Fruit fly (Drosophila melanogaster) whole organism, embryonic: ENCODE data around the gene CG13074.

Experiments
- Adf1 ChIP-seq: fragments of 200-800 bp; sonication (Bioruptor generic); IDR thresholded peaks from 2 replicates; pipeline ENCODE4 v1.3.6; 2022; ENCODE audit warnings: missing biosample characterization, missing genetic modification characterization
- BtbVII ChIP-seq: fragments of 200-800 bp; sonication (Bioruptor generic); optimal IDR thresholded peaks from 3 replicates; lab custom pipeline; 2017; ENCODE audit warnings: missing biosample characterization, mild to moderate bottlenecking, missing genetic modification characterization
- CG10274 ChIP-seq: fragments of 200-800 bp; sonication (Bioruptor generic); optimal IDR thresholded peaks from 3 replicates; lab custom pipeline; 2017; ENCODE audit warnings: missing biosample characterization, mild to moderate bottlenecking, missing genetic modification characterization
- CG10654 ChIP-seq: fragments of 200-800 bp; sonication (Bioruptor generic); optimal IDR thresholded peaks from 2 replicates; lab custom pipeline; 2016; ENCODE audit warnings: missing biosample characterization, missing genetic modification characterization
- CG12219 ChIP-seq: fragments of 200-800 bp; sonication (Bioruptor generic); optimal IDR thresholded peaks from 3 replicates; lab custom pipeline; 2018; ENCODE audit warnings: missing biosample characterization, mild to moderate bottlenecking, missing genetic modification characterization
- CG1603 ChIP-seq: fragments of 200-800 bp; sonication (Bioruptor generic); optimal IDR thresholded peaks from 2 replicates; lab custom pipeline; 2019; ENCODE audit warnings: missing biosample characterization, mild to moderate bottlenecking, missing genetic modification characterization, moderate library complexity
- CG16779 ChIP-seq: fragments of 200-800 bp; sonication (Bioruptor generic); IDR thresholded peaks from 2 replicates; pipeline ENCODE4 v1.3.6; 2022; ENCODE audit warnings: missing biosample characterization, missing genetic modification characterization
- CG18262 ChIP-seq: fragments of 200-800 bp; optimal IDR thresholded peaks from 3 replicates; lab custom pipeline; 2019; ENCODE audit warnings: missing biosample characterization, mild to moderate bottlenecking, missing genetic modification characterization, moderate library complexity
- CG2116 ChIP-seq: fragments of 200-800 bp; sonication (Bioruptor generic); optimal IDR thresholded peaks from 3 replicates; lab custom pipeline; 2018; ENCODE audit warnings: missing biosample characterization, mild to moderate bottlenecking, missing genetic modification characterization
- CG2889 ChIP-seq: fragments of 200-800 bp; sonication (Bioruptor generic); IDR thresholded peaks from 3 replicates; pipeline ENCODE4 v1.3.6; 2022; ENCODE audit warnings: missing biosample characterization, missing genetic modification characterization
- CG31441 ChIP-seq: fragments of 200-800 bp; sonication (Bioruptor generic); IDR thresholded peaks from 2 replicates; pipeline ENCODE4 v1.3.6; 2022; ENCODE audit warnings: missing biosample characterization, missing genetic modification characterization
- CG3163 ChIP-seq: fragments of 200-800 bp; sonication (Bioruptor generic); optimal IDR thresholded peaks from 3 replicates; lab custom pipeline; 2016; ENCODE audit warnings: missing biosample characterization, missing genetic modification characterization
- CG7271 ChIP-seq: fragments of 200-800 bp; sonication (Bioruptor generic); optimal IDR thresholded peaks from 2 replicates; lab custom pipeline; 2018; ENCODE audit warnings: missing biosample characterization, mild to moderate bottlenecking, missing genetic modification characterization, moderate library complexity
- CG7372 ChIP-seq: fragments of 200-800 bp; sonication (Bioruptor generic); IDR thresholded peaks from 2 replicates; pipeline ENCODE4 v1.3.6; 2022; ENCODE audit warnings: missing biosample characterization, missing genetic modification characterization
- CG7928 ChIP-seq: fragments of 200-800 bp; sonication (Bioruptor generic); optimal IDR thresholded peaks from 2 replicates; lab custom pipeline; 2017; ENCODE audit warnings: missing biosample characterization, mild to moderate bottlenecking, missing genetic modification characterization
- CG7963 ChIP-seq: fragments of 200-800 bp; sonication (Bioruptor generic); IDR thresholded peaks from 3 replicates; pipeline ENCODE4 v1.3.6; 2022; ENCODE audit warnings: missing biosample characterization, missing genetic modification characterization; ENCODE audit not compliant: partially characterized antibody
- CG8478 ChIP-seq: fragments of >200 bp; optimal IDR thresholded peaks from 2 replicates; lab custom pipeline; 2018
- CG8765 ChIP-seq: fragments of 200-800 bp; sonication (Bioruptor generic); IDR thresholded peaks from 2 replicates; pipeline ENCODE4 v1.3.6; 2022; ENCODE audit warnings: missing biosample characterization, missing genetic modification characterization
- Dad ChIP-seq: fragments of 200-800 bp; sonication (Bioruptor generic); optimal IDR thresholded peaks from 3 replicates; lab custom pipeline; 2016; ENCODE audit warnings: missing biosample characterization, missing genetic modification characterization
- E2f1 ChIP-seq: fragments of 200-800 bp; sonication (Bioruptor generic); IDR thresholded peaks from 2 replicates; pipeline ENCODE4 v1.3.6; 2022; ENCODE audit warnings: missing biosample characterization, missing genetic modification characterization
- E2f2 ChIP-seq: fragments of 200-800 bp; sonication (Bioruptor generic); IDR thresholded peaks from 2 replicates; pipeline ENCODE4 v1.3.6; 2022; ENCODE audit warnings: missing biosample characterization, missing genetic modification characterization
- Fer1 ChIP-seq: fragments of 200-800 bp; sonication (Bioruptor generic); optimal IDR thresholded peaks from 2 replicates; lab custom pipeline; 2017; ENCODE audit warnings: missing biosample characterization, mild to moderate bottlenecking, missing genetic modification characterization
- Hmr ChIP-seq: fragments of 200-800 bp; sonication (Bioruptor generic); optimal IDR thresholded peaks from 3 replicates; lab custom pipeline; 2017; ENCODE audit warnings: mild to moderate bottlenecking, missing biosample characterization, missing genetic modification reagents, missing genetic modification characterization
- Hr78 ChIP-seq, 2 experiments: fragments of 200-800 bp in 1 of 2; fragments of >200 bp in 1 of 2; sonication (Bioruptor generic) in 1 of 2; optimal IDR thresholded peaks; 2 replicates each; lab custom pipeline; 2017 to 2019; ENCODE audit warnings: missing biosample characterization in 2 of 2, missing genetic modification characterization in 2 of 2, mild to moderate bottlenecking in 1 of 2, moderate library complexity in 1 of 2
- Kr ChIP-seq: fragments of 200-800 bp; sonication (Bioruptor generic); optimal IDR thresholded peaks from 2 replicates; lab custom pipeline; 2017; ENCODE audit warnings: missing biosample characterization, mild to moderate bottlenecking, missing genetic modification characterization
- NC2α ChIP-seq: fragments of 200-800 bp; sonication (Bioruptor generic); optimal IDR thresholded peaks from 2 replicates; lab custom pipeline; 2016; ENCODE audit warnings: missing biosample characterization, missing genetic modification characterization
- Nf-YB ChIP-seq: fragments of 200-800 bp; sonication (Bioruptor generic); optimal IDR thresholded peaks from 3 replicates; lab custom pipeline; 2019; ENCODE audit warnings: missing biosample characterization, mild to moderate bottlenecking, missing genetic modification characterization, moderate library complexity
- Nf-YC ChIP-seq: fragments of 200-800 bp; optimal IDR thresholded peaks from 3 replicates; lab custom pipeline; 2019; ENCODE audit warnings: missing biosample characterization, mild to moderate bottlenecking, missing genetic modification characterization, moderate library complexity
- Poxn ChIP-seq: fragments of 200-800 bp; sonication (Bioruptor generic); IDR thresholded peaks from 2 replicates; pipeline ENCODE4 v1.3.6; 2022; ENCODE audit warnings: missing biosample characterization, missing genetic modification characterization
- Rx ChIP-seq: fragments of 200-800 bp; sonication (Bioruptor generic); IDR thresholded peaks from 2 replicates; pipeline ENCODE4 v1.3.6; 2022; ENCODE audit warnings: missing biosample characterization, missing genetic modification characterization
- Vsx1 ChIP-seq: fragments of 200-800 bp; sonication (Bioruptor generic); optimal IDR thresholded peaks from 2 replicates; lab custom pipeline; 2017; ENCODE audit warnings: missing biosample characterization, mild to moderate bottlenecking, missing genetic modification characterization, missing genetic modification reagents
- ac ChIP-seq: fragments of 200-800 bp; sonication (Bioruptor generic); optimal IDR thresholded peaks from 3 replicates; lab custom pipeline; 2017; ENCODE audit warnings: missing biosample characterization, mild to moderate bottlenecking, missing genetic modification characterization
- ash1 ChIP-seq: fragments of 200-800 bp; sonication (Bioruptor generic); optimal IDR thresholded peaks from 2 replicates; lab custom pipeline; 2018; ENCODE audit warnings: missing biosample characterization, mild to moderate bottlenecking, missing genetic modification characterization
- chn ChIP-seq: fragments of 200-800 bp; sonication (Bioruptor generic); optimal IDR thresholded peaks from 2 replicates; lab custom pipeline; 2016; ENCODE audit warnings: missing biosample characterization, missing genetic modification characterization
- dan ChIP-seq: fragments of 200-800 bp; sonication (Bioruptor generic); IDR thresholded peaks from 2 replicates; pipeline ENCODE4 v1.3.6; 2022; ENCODE audit warnings: missing biosample characterization, missing genetic modification characterization
- dimm ChIP-seq: fragments of 200-800 bp; sonication (Bioruptor generic); IDR thresholded peaks from 2 replicates; pipeline ENCODE4 v1.3.6; 2022; ENCODE audit warnings: missing biosample characterization, missing genetic modification characterization
- dm ChIP-seq: fragments of 200-800 bp; sonication (Bioruptor generic); optimal IDR thresholded peaks from 3 replicates; lab custom pipeline; 2016; ENCODE audit warnings: missing biosample characterization, missing genetic modification characterization
- dysf ChIP-seq: fragments of 200-800 bp; sonication (Bioruptor generic); IDR thresholded peaks from 3 replicates; pipeline ENCODE4 v1.3.6; 2022; ENCODE audit warnings: missing biosample characterization, missing genetic modification characterization
- hth ChIP-seq: fragments of >200 bp; optimal IDR thresholded peaks from 2 replicates; lab custom pipeline; 2017; ENCODE audit warnings: inconsistent platforms
- ken ChIP-seq: fragments of 200-800 bp; sonication (Bioruptor generic); IDR thresholded peaks from 3 replicates; pipeline ENCODE4 v1.3.6; 2022; ENCODE audit warnings: missing biosample characterization, missing genetic modification characterization
- lilli ChIP-seq: fragments of 200-800 bp; sonication (Bioruptor generic); optimal IDR thresholded peaks from 3 replicates; lab custom pipeline; 2016; ENCODE audit warnings: missing biosample characterization, missing genetic modification characterization
- onecut ChIP-seq: fragments of 200-800 bp; sonication (Bioruptor generic); IDR thresholded peaks from 2 replicates; pipeline ENCODE4 v1.3.6; 2022; ENCODE audit warnings: missing biosample characterization, missing genetic modification characterization
- otp ChIP-seq: fragments of 200-800 bp; sonication (Bioruptor generic); IDR thresholded peaks from 3 replicates; pipeline ENCODE4, ENCODE4 v1.3.6; 2022; ENCODE audit warnings: missing biosample characterization, missing genetic modification characterization
- ro ChIP-seq: fragments of 200-800 bp; sonication (Bioruptor generic); IDR thresholded peaks from 2 replicates; pipeline ENCODE4 v1.3.6; 2022; ENCODE audit warnings: missing biosample characterization, missing genetic modification characterization
- sima ChIP-seq: fragments of 200-800 bp; sonication (Bioruptor generic); optimal IDR thresholded peaks from 2 replicates; lab custom pipeline; 2016; ENCODE audit warnings: missing biosample characterization, missing genetic modification characterization
- slp2 ChIP-seq: fragments of 200-800 bp; sonication (Bioruptor generic); optimal IDR thresholded peaks from 2 replicates; lab custom pipeline; 2016; ENCODE audit warnings: missing biosample characterization, missing genetic modification characterization
- toy ChIP-seq: fragments of 200-800 bp; sonication (Bioruptor generic); IDR thresholded peaks from 2 replicates; pipeline ENCODE4 v1.3.6; 2022; ENCODE audit warnings: missing biosample characterization, missing genetic modification characterization
- trem ChIP-seq: fragments of 200-800 bp; optimal IDR thresholded peaks from 3 replicates; lab custom pipeline; 2019; ENCODE audit warnings: missing biosample characterization, mild to moderate bottlenecking, missing genetic modification characterization, moderate library complexity
- tx ChIP-seq: fragments of 200-800 bp; sonication (Bioruptor generic); optimal IDR thresholded peaks from 2 replicates; lab custom pipeline; 2016; ENCODE audit warnings: missing biosample characterization, missing genetic modification characterization
- zen2 ChIP-seq: fragments of 200-800 bp; sonication (Bioruptor generic); IDR thresholded peaks from 3 replicates; pipeline ENCODE4 v1.3.6; 2022; ENCODE audit warnings: missing biosample characterization, missing genetic modification characterization; ENCODE audit not compliant: partially characterized antibody

The CG13074 gene

dm6 chr3L:16113607-16114337 lies 16.5 kb upstream of the CG13074 start (continued):
- TF ChIP-seq E2f2 (GFP tag; lab: Robert Waterston, UW) (peak; percentile 64), Nf-YC (tag; lab: Kevin White, UChicago) (no peak), slp2 (GFP tag; lab: Kevin White, UChicago) (peak; percentile 65), Rx (GFP tag; lab: Robert Waterston, UW) (peak; percentile 67; the same call in 1 of the 2 replicates), sima (peak; percentile 5), CG10654 (GFP tag; lab: Kevin White, UChicago) (peak; percentile 77), BtbVII (GFP tag; lab: Kevin White, UChicago) (peak; percentile 85), CG16779 (GFP tag; lab: Robert Waterston, UW) (no peak), lilli (GFP tag; lab: Kevin White, UChicago) (peak; percentile 94), ash1 (GFP tag; lab: Kevin White, UChicago) (peak; percentile 0), CG8765 (GFP tag; lab: Robert Waterston, UW) (peak; percentile 54), Nf-YB (GFP tag; lab: Kevin White, UChicago) (peak; percentile 67), onecut (GFP tag; lab: Robert Waterston, UW) (peak; percentile 72), ken (peak; percentile 87), CG12219 (GFP tag; lab: Kevin White, UChicago) (peak; percentile 61), dysf (peak; percentile 85), CG7372 (0 out of 2 replicates have a peak, but pooled peaks have one; percentile 52), dm (GFP tag; lab: Kevin White, UChicago) (peak; percentile 92), Poxn (GFP tag; lab: Robert Waterston, UW) (0 out of 2 replicates have a peak, but pooled peaks have one; percentile 34), CG10274 (GFP tag; lab: Kevin White, UChicago) (peak; percentile 30), dimm (GFP tag; lab: Robert Waterston, UW) (peak; percentile 45; the same call in 1 of the 2 replicates), Vsx1 (GFP tag; lab: Kevin White, UChicago) (no peak), tx (GFP tag; lab: Kevin White, UChicago) (peak; percentile 83), CG18262 (tag; lab: Kevin White, UChicago) (peak; percentile 83), CG31441 (GFP tag; lab: Robert Waterston, UW) (no peak; the same call in none of the 2 replicates), CG7963 (peak; percentile 47; the same call in 1 of the 3 replicates), ro (GFP tag; lab: Robert Waterston, UW) (no peak), CG2116 (GFP tag; lab: Kevin White, UChicago) (peak; percentile 73), Hmr (GFP tag; lab: Kevin White, UChicago) (no peak), Kr (GFP tag; lab: Kevin White, UChicago) (no peak), CG1603 (tag; lab: Kevin White, UChicago) (peak; percentile 87), otp (GFP tag; lab: Robert Waterston, UW) (no peak; the same call in 2 of the 3 replicates), toy (peak; percentile 52; the same call in 1 of the 2 replicates), Adf1 (GFP tag; lab: Robert Waterston, UW) (peak; percentile 68), CG3163 (GFP tag; lab: Kevin White, UChicago) (peak; percentile 76), E2f1 (GFP tag; lab: Robert Waterston, UW) (peak; percentile 75), CG7928 (GFP tag; lab: Kevin White, UChicago) (peak; percentile 21), CG8478 (no peak), ac (no peak), CG2889 (GFP tag; lab: Robert Waterston, UW) (no peak), chn (GFP tag; lab: Kevin White, UChicago) (peak; percentile 83), NC2α (GFP tag; lab: Kevin White, UChicago) (peak; percentile 37), hth (no peak), CG7271 (tag; lab: Kevin White, UChicago) (no peak), Fer1 (GFP tag; lab: Kevin White, UChicago) (peak; percentile 92), Hr78 (GFP tag; optimal IDR thresholded peaks at IDR 0.05; lab: Kevin White, UChicago) (no peak), Dad (GFP tag; lab: Kevin White, UChicago) (peak; percentile 83), zen2 (GFP tag; lab: Robert Waterston, UW) (no peak; the same call in 2 of the 3 replicates), dan (GFP tag; lab: Robert Waterston, UW) (no peak), trem (tag; lab: Kevin White, UChicago) (peak; percentile 59)
